Fruit fly (Drosophila melanogaster) whole organism, prepupa: ENCODE results near the gene CG44774.

ENCODE experiments used
- Blimp-1 ChIP-seq: fragments of 200-800 bp; sonication (Bioruptor generic); optimal IDR thresholded peaks from 3 replicates; lab custom pipeline; 2017; ENCODE audit warnings: missing biosample characterization, missing genetic modification characterization, mild to moderate bottlenecking, moderate library complexity, missing genetic modification reagents
- CG10631 ChIP-seq: fragments of 200-800 bp; sonication (Bioruptor generic); optimal IDR thresholded peaks from 2 replicates; lab custom pipeline; 2016; ENCODE audit warnings: missing biosample characterization, missing genetic modification characterization
- CG10669 ChIP-seq: fragments of 200-800 bp; sonication (Bioruptor generic); optimal IDR thresholded peaks from 3 replicates; lab custom pipeline; 2018; ENCODE audit warnings: missing biosample characterization, mild to moderate bottlenecking, missing genetic modification characterization, moderate library complexity
- CG11294 ChIP-seq: fragments of 200-800 bp; sonication (Bioruptor generic); IDR thresholded peaks from 2 replicates; pipeline ENCODE4 v1.3.6; 2022; ENCODE audit warnings: missing biosample characterization, missing genetic modification characterization
- CG11762 ChIP-seq: fragments of 200-800 bp; sonication (Bioruptor generic); optimal IDR thresholded peaks from 3 replicates; lab custom pipeline; 2016; ENCODE audit warnings: missing biosample characterization, missing genetic modification characterization; ENCODE audit not compliant: insufficient read depth
- CG11902 ChIP-seq: fragments of 200-800 bp; sonication (Bioruptor generic); optimal IDR thresholded peaks from 3 replicates; lab custom pipeline; 2016; ENCODE audit warnings: missing biosample characterization, missing genetic modification characterization
- CG15336 ChIP-seq: fragments of 200-800 bp; sonication (Bioruptor generic); IDR thresholded peaks from 2 replicates; pipeline ENCODE4 v1.3.6; 2022; ENCODE audit warnings: missing biosample characterization, missing genetic modification characterization
- CG1621 ChIP-seq: fragments of 200-800 bp; sonication (Bioruptor generic); optimal IDR thresholded peaks from 3 replicates; lab custom pipeline; 2018; ENCODE audit warnings: missing biosample characterization, mild to moderate bottlenecking, missing genetic modification characterization
- CG16779 ChIP-seq: fragments of 200-800 bp; sonication (Bioruptor generic); optimal IDR thresholded peaks from 3 replicates; lab custom pipeline; 2017; ENCODE audit warnings: missing biosample characterization, mild to moderate bottlenecking, missing genetic modification characterization
- CG31627 ChIP-seq: fragments of 200-800 bp; sonication (Bioruptor generic); optimal IDR thresholded peaks from 3 replicates; lab custom pipeline; 2016; ENCODE audit warnings: missing biosample characterization, missing genetic modification characterization
- CG32006 ChIP-seq: fragments of 200-800 bp; sonication (Bioruptor generic); optimal IDR thresholded peaks from 3 replicates; lab custom pipeline; 2017; ENCODE audit warnings: missing biosample characterization, mild to moderate bottlenecking, missing genetic modification characterization
- CG34406 ChIP-seq: fragments of 200-800 bp; sonication (Bioruptor generic); optimal IDR thresholded peaks from 3 replicates; lab custom pipeline; 2016; ENCODE audit warnings: missing biosample characterization, missing genetic modification characterization
- CG3919 ChIP-seq: fragments of 200-800 bp; sonication (Bioruptor generic); optimal IDR thresholded peaks from 3 replicates; lab custom pipeline; 2016; ENCODE audit warnings: missing biosample characterization, missing genetic modification characterization
- CG4318 ChIP-seq: fragments of 200-800 bp; sonication (Bioruptor generic); optimal IDR thresholded peaks from 3 replicates; lab custom pipeline; 2017; ENCODE audit warnings: missing biosample characterization, mild to moderate bottlenecking, missing genetic modification characterization
- CG6163 ChIP-seq: fragments of 200-800 bp; sonication (Bioruptor generic); IDR thresholded peaks from 3 replicates; pipeline ENCODE4 v1.3.6; 2022; ENCODE audit warnings: missing biosample characterization, missing genetic modification characterization
- CG6276 ChIP-seq: fragments of 200-800 bp; sonication (Bioruptor generic); optimal IDR thresholded peaks from 2 replicates; lab custom pipeline; 2017; ENCODE audit warnings: missing biosample characterization, mild to moderate bottlenecking, missing genetic modification characterization
- CG6792 ChIP-seq: fragments of 200-800 bp; sonication (Bioruptor generic); optimal IDR thresholded peaks from 3 replicates; lab custom pipeline; 2016; ENCODE audit warnings: missing biosample characterization, missing genetic modification characterization
- CG6808 ChIP-seq: fragments of 200-800 bp; sonication (Bioruptor generic); optimal IDR thresholded peaks from 3 replicates; lab custom pipeline; 2017; ENCODE audit warnings: missing biosample characterization, missing genetic modification characterization, mild to moderate bottlenecking, moderate library complexity, missing genetic modification reagents
- CG6854 ChIP-seq: fragments of 200-800 bp; sonication (Bioruptor generic); optimal IDR thresholded peaks from 2 replicates; lab custom pipeline; 2017; ENCODE audit warnings: missing biosample characterization, mild to moderate bottlenecking, missing genetic modification characterization
- CG7368 ChIP-seq: fragments of 200-800 bp; sonication (Bioruptor generic); optimal IDR thresholded peaks from 3 replicates; lab custom pipeline; 2016; ENCODE audit warnings: missing biosample characterization, missing genetic modification characterization
- CG8319 ChIP-seq: fragments of 200-800 bp; sonication (Bioruptor generic); optimal IDR thresholded peaks from 3 replicates; lab custom pipeline; 2016; ENCODE audit warnings: missing biosample characterization, missing genetic modification characterization
- CG8632 ChIP-seq: fragments of 200-800 bp; sonication (Bioruptor generic); optimal IDR thresholded peaks from 3 replicates; lab custom pipeline; 2016; ENCODE audit warnings: missing biosample characterization, missing genetic modification characterization
- Eip75B ChIP-seq: fragments of 200-800 bp; sonication (Bioruptor generic); optimal IDR thresholded peaks from 3 replicates; lab custom pipeline; 2016; ENCODE audit warnings: missing biosample characterization, missing genetic modification characterization
- Eip78C ChIP-seq: fragments of 200-800 bp; sonication (Bioruptor generic); peaks from one replicate; lab custom pipeline; 2016; ENCODE audit warnings: missing biosample characterization, missing genetic modification characterization
- Eip93F ChIP-seq: fragments of 200-800 bp; sonication (Bioruptor generic); optimal IDR thresholded peaks from 2 replicates; lab custom pipeline; 2016; ENCODE audit warnings: missing biosample characterization, mild to moderate bottlenecking, missing genetic modification characterization
- Gug ChIP-seq: fragments of 200-800 bp; sonication (Bioruptor generic); IDR thresholded peaks from 2 replicates; pipeline ENCODE4 v1.3.6; 2022; ENCODE audit warnings: missing biosample characterization, missing genetic modification characterization
- Hr38 ChIP-seq: sonication (Bioruptor generic); optimal IDR thresholded peaks from 2 replicates; lab custom pipeline; 2016; ENCODE audit warnings: missing biosample characterization, missing genetic modification characterization
- Hr39 ChIP-seq: fragments of 200-800 bp; sonication (Bioruptor generic); optimal IDR thresholded peaks from 2 replicates; lab custom pipeline; 2016; ENCODE audit warnings: missing biosample characterization, missing genetic modification characterization
- Lpt ChIP-seq: fragments of 200-800 bp; sonication (Bioruptor generic); optimal IDR thresholded peaks from 3 replicates; lab custom pipeline; 2016; ENCODE audit warnings: missing biosample characterization, missing genetic modification characterization
- Met ChIP-seq: fragments of 200-800 bp; sonication (Bioruptor generic); optimal IDR thresholded peaks from 3 replicates; lab custom pipeline; 2016; ENCODE audit warnings: missing biosample characterization, missing genetic modification characterization
- OdsH ChIP-seq: fragments of 200-800 bp; sonication (Bioruptor generic); optimal IDR thresholded peaks from 3 replicates; lab custom pipeline; 2016; ENCODE audit warnings: missing biosample characterization, missing genetic modification characterization
- Smox ChIP-seq: fragments of 200-800 bp; sonication (Bioruptor generic); optimal IDR thresholded peaks from 3 replicates; lab custom pipeline; 2016; ENCODE audit warnings: missing biosample characterization, missing genetic modification characterization
- Sox102F ChIP-seq: fragments of 200-800 bp; sonication (Bioruptor generic); optimal IDR thresholded peaks from 2 replicates; lab custom pipeline; 2016; ENCODE audit warnings: missing biosample characterization, mild to moderate bottlenecking, missing genetic modification characterization
- Sox15 ChIP-seq: fragments of 200-800 bp; sonication (Bioruptor generic); optimal IDR thresholded peaks from 3 replicates; lab custom pipeline; 2016; ENCODE audit warnings: missing biosample characterization, missing genetic modification characterization
- acj6 ChIP-seq: fragments of 200-800 bp; sonication (Bioruptor generic); optimal IDR thresholded peaks from 3 replicates; lab custom pipeline; 2016; ENCODE audit warnings: missing biosample characterization, missing genetic modification characterization
- cyc ChIP-seq: fragments of 200-800 bp; sonication (Bioruptor generic); optimal IDR thresholded peaks from 3 replicates; lab custom pipeline; 2016; ENCODE audit warnings: missing biosample characterization, missing genetic modification characterization
- dsx ChIP-seq: fragments of 200-800 bp; optimal IDR thresholded peaks from 3 replicates; lab custom pipeline; 2019; ENCODE audit warnings: missing biosample characterization, mild to moderate bottlenecking, missing genetic modification characterization, moderate library complexity; ENCODE audit not compliant: poor library complexity, severe bottlenecking
- esn ChIP-seq: fragments of 200-800 bp; sonication (Bioruptor generic); optimal IDR thresholded peaks from 2 replicates; lab custom pipeline; 2016; ENCODE audit warnings: missing biosample characterization, mild to moderate bottlenecking, missing genetic modification characterization, moderate library complexity
- fd59A ChIP-seq: fragments of 200-800 bp; sonication (Bioruptor generic); optimal IDR thresholded peaks from 2 replicates; lab custom pipeline; 2017; ENCODE audit warnings: missing biosample characterization, mild to moderate bottlenecking, missing genetic modification characterization, missing genetic modification reagents
- fd85E ChIP-seq: fragments of 200-800 bp; sonication (Bioruptor generic); optimal IDR thresholded peaks from 3 replicates; lab custom pipeline; 2016; ENCODE audit warnings: missing biosample characterization, missing genetic modification characterization
- lz ChIP-seq: fragments of 200-800 bp; sonication (Bioruptor generic); optimal IDR thresholded peaks from 3 replicates; lab custom pipeline; 2016; ENCODE audit warnings: missing biosample characterization, missing genetic modification characterization
- net ChIP-seq: fragments of 200-800 bp; sonication (Bioruptor generic); optimal IDR thresholded peaks from 3 replicates; lab custom pipeline; 2016; ENCODE audit warnings: missing biosample characterization, missing genetic modification characterization
- salr ChIP-seq, 2 experiments: fragments of 200-800 bp; sonication (Bioruptor generic); optimal IDR thresholded peaks; 3 replicates each; lab custom pipeline; 2016 to 2018; ENCODE audit warnings: missing biosample characterization in 2 of 2, missing genetic modification characterization in 2 of 2, mild to moderate bottlenecking in 1 of 2
- spab ChIP-seq: fragments of 200-800 bp; sonication (Bioruptor generic); optimal IDR thresholded peaks from 2 replicates; lab custom pipeline; 2017; ENCODE audit warnings: missing biosample characterization, mild to moderate bottlenecking, missing genetic modification characterization, missing genetic modification reagents
- ss ChIP-seq, 2 experiments: fragments of 200-800 bp; sonication (Bioruptor generic); optimal IDR thresholded peaks; 2 replicates in 1 of 2; 3 replicates in 1 of 2; lab custom pipeline; 2017 to 2018; ENCODE audit warnings: mild to moderate bottlenecking in 2 of 2, missing biosample characterization in 2 of 2, missing genetic modification characterization in 2 of 2, moderate library complexity in 1 of 2
- vri ChIP-seq: fragments of 200-800 bp; sonication (Bioruptor generic); optimal IDR thresholded peaks from 3 replicates; lab custom pipeline; 2016; ENCODE audit warnings: missing biosample characterization, mild to moderate bottlenecking, missing genetic modification characterization

The CG44774 gene

DNA sequence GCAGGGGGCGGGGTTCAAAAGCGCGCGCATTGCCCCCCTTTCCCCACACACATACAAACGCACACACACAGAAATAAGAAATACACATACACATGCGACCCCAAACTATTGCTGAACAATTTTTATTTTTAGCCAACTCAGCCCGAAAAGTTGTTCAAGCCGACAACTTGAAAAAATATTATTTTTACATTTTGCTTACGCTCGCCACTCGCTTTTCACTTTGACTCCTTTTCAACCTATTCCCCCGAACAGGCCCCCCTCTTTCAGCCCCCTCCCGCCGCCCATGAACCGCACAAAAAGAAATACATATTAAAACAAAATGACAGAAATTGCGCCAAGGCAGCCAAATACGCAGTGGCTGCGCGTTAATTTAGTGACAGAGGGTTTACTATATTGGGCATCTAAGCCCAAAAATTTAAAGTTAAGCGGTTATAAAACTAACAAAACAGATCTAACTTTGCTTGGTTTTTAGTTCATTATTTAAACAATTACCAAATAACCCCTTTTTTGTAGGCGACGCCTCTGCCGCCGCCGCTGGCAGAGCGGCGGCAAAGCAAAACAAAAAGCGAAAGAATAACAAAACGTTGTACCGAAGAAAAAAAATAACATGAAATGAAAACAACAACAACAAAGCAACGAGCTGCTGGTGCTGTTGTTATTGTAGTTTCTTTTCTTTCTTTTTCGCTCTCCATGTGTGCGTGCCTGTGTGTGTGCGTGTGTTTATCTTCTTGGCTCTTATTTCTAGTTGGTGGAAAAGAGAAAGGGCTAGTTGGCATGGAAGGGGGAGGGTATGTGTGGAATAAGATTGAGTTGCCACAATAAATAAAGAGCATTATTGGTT is 27.7 kb downstream of the CG44774 start (continued):
- TF ChIP-seq CG31627 = peak; percentile 100
- peak; percentile 100 for TF ChIP-seq Sox102F
- TF ChIP-seq OdsH (GFP tag; lab: Kevin White, UChicago) = peak; percentile 100
- TF ChIP-seq ss (GFP tag; optimal IDR thresholded peaks at IDR 0.05; lab: Kevin White, UChicago) = peak; percentile 100
- peak; percentile 99 for TF ChIP-seq CG16779 (tag; lab: Kevin White, UChicago)
- peak; percentile 100 for TF ChIP-seq Eip93F (GFP tag; lab: Kevin White, UChicago)
- TF ChIP-seq vri = peak; percentile 100
- TF ChIP-seq Eip75B (GFP tag; lab: Kevin White, UChicago) = peak; percentile 100
- TF ChIP-seq CG15336 = peak; percentile 100
- peak; percentile 100 for TF ChIP-seq CG11902 (GFP tag; lab: Kevin White, UChicago)

DNA sequence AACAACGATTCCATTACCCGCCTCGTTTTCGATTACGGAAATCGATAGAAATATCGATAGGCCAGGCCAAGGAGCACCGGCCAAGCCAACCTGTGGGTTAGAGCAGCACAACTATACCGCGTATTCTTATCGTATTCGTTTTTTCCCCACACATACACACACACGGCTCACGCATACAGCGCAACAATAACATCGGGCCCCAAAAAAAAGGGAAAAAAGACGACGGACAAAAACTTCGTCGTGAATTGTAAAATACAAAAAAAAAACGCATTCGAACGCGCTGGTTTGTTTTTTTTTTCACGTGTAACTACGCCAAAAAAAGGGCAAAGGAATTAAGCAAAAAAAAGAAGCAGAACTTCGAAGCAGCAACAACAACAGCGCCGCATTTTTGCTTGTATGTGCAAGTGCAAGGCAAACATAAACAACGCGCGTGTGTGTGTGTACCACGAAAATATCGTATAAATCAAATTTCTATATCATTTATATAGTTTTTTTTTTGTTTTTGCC is 28.9 kb downstream of the CG44774 start, which contains the start of gene CG32772:
Gene CG32772, plus strand, starts transcription at position 177 of the 507 bp plus-strand sequence.
- TF ChIP-seq CG10669 (GFP tag; lab: Kevin White, UChicago) = peak; percentile 99
- TF ChIP-seq Eip78C (GFP tag; lab: Kevin White, UChicago) = peak; percentile 99
- peak; percentile 83 for TF ChIP-seq CG11294 (GFP tag; lab: Robert Waterston, UW)
- peak; percentile 95 for TF ChIP-seq fd59A (GFP tag; lab: Kevin White, UChicago)
- TF ChIP-seq CG16779 (tag; lab: Kevin White, UChicago) = peak; percentile 99
- peak; percentile 91 for TF ChIP-seq esn (GFP tag; lab: Kevin White, UChicago)
- TF ChIP-seq Eip75B (GFP tag; lab: Kevin White, UChicago) = peak; percentile 98
- TF ChIP-seq CG7368 = peak; percentile 99
- TF ChIP-seq CG6792 = peak; percentile 94
- peak; percentile 99 for TF ChIP-seq CG8632 (GFP tag; lab: Kevin White, UChicago)
- TF ChIP-seq CG10631 (GFP tag; lab: Kevin White, UChicago) = peak; percentile 96
- peak; percentile 99 for TF ChIP-seq CG6163 (GFP tag; lab: Robert Waterston, UW)
- peak; percentile 99 for TF ChIP-seq CG6276
- TF ChIP-seq Gug (GFP tag; lab: Robert Waterston, UW) = peak; percentile 92
- TF ChIP-seq spab (GFP tag; lab: Kevin White, UChicago) = peak; percentile 99
- TF ChIP-seq cyc (GFP tag; lab: Kevin White, UChicago) = peak; percentile 82
- peak; percentile 93 for TF ChIP-seq fd85E (GFP tag; lab: Kevin White, UChicago)
- TF ChIP-seq Blimp-1 (GFP tag; lab: Kevin White, UChicago) = peak; percentile 88
- peak; percentile 54 for TF ChIP-seq Sox15 (GFP tag; lab: Kevin White, UChicago)
- peak; percentile 96 for TF ChIP-seq CG8319 (GFP tag; lab: Kevin White, UChicago)
- peak; percentile 98 for TF ChIP-seq Lpt (GFP tag; lab: Kevin White, UChicago)
- peak; percentile 100 for TF ChIP-seq ss (GFP tag; optimal IDR thresholded peaks at IDR 0.05; lab: Kevin White, UChicago)
- TF ChIP-seq CG6808 = peak; percentile 99
- TF ChIP-seq CG1621 (tag; lab: Kevin White, UChicago) = peak; percentile 99
- TF ChIP-seq CG31627 = peak; percentile 62
- TF ChIP-seq CG11902 (GFP tag; lab: Kevin White, UChicago) = peak; percentile 63
- TF ChIP-seq CG3919 = peak; percentile 97
- TF ChIP-seq Met = peak; percentile 87
- peak; percentile 95 for TF ChIP-seq dsx
- peak; percentile 97 to 99 for TF ChIP-seq salr (GFP tag; optimal IDR thresholded peaks at IDR 0.05; lab: Kevin White, UChicago)
- TF ChIP-seq net (GFP tag; lab: Kevin White, UChicago) = peak; percentile 99
- peak; percentile 48 for TF ChIP-seq Hr38 (GFP tag; lab: Kevin White, UChicago)
- TF ChIP-seq CG11762 (GFP tag; lab: Kevin White, UChicago) = peak; percentile 96
- peak; percentile 66 for TF ChIP-seq Hr39 (GFP tag; lab: Kevin White, UChicago)
- peak; percentile 97 for TF ChIP-seq Sox102F
- TF ChIP-seq Eip93F (GFP tag; lab: Kevin White, UChicago) = peak; percentile 96
- TF ChIP-seq CG15336 = peak; percentile 95
- TF ChIP-seq CG34406 (GFP tag; lab: Kevin White, UChicago) = peak; percentile 99
- peak; percentile 87 for TF ChIP-seq Smox (GFP tag; lab: Kevin White, UChicago)
- peak; percentile 74 for TF ChIP-seq CG4318 (GFP tag; lab: Kevin White, UChicago)
- TF ChIP-seq acj6 = peak; percentile 90
- peak; percentile 89 for TF ChIP-seq CG32006 (GFP tag; lab: Kevin White, UChicago)
- peak; percentile 99 for TF ChIP-seq CG6854 (GFP tag; lab: Kevin White, UChicago)
- TF ChIP-seq lz (GFP tag; lab: Kevin White, UChicago) = peak; percentile 86
